Worm (Caenorhabditis elegans): ENCODE data around the gene C24A3.1.

The C24A3.1 gene

ce11 chrX:9045913-9046312, 47.0 kb downstream of the C24A3.1 start, which contains the start of gene prdm-14:
prdm-14 (plus strand) TSS chrX:9046213.
- no peak for TF ChIP-seq aly-1 (tag; optimal IDR thresholded peaks at IDR 0.05)
- TF ChIP-seq tbx-11 (GFP tag; IDR thresholded peaks at IDR 0.05), result no peak
- TF ChIP-seq B0310.2 (tag; optimal IDR thresholded peaks at IDR 0.05), result no peak
- no peak for TF ChIP-seq flt-1 (GFP tag; IDR thresholded peaks at IDR 0.05)
- no peak for TF ChIP-seq ama-1 (optimal IDR thresholded peaks at IDR 0.05)
- no peak for TF ChIP-seq tra-4 (tag; optimal IDR thresholded peaks at IDR 0.05)
- no peak for TF ChIP-seq ceh-36 (tag; optimal IDR thresholded peaks at IDR 0.05)
- no peak for TF ChIP-seq F13C5.2 (tag; optimal IDR thresholded peaks at IDR 0.05)
- TF ChIP-seq scrt-1 (GFP tag; IDR thresholded peaks at IDR 0.05), result no peak
- no peak for TF ChIP-seq pes-1 (GFP tag; IDR thresholded peaks at IDR 0.05)
- TF ChIP-seq hmg-4 (GFP tag; optimal IDR thresholded peaks at IDR 0.05), result no peak
- TF ChIP-seq sea-1 (GFP tag; conservative IDR thresholded peaks at IDR 0.05), result no peak
- no peak for TF ChIP-seq hnd-1 (tag; optimal IDR thresholded peaks at IDR 0.05)
- no peak for TF ChIP-seq hmbx-1 (tag; optimal IDR thresholded peaks at IDR 0.05)
- no peak for TF ChIP-seq tbx-37 (GFP tag; conservative IDR thresholded peaks at IDR 0.05)

- TF ChIP-seq F13C5.2 (tag; optimal IDR thresholded peaks at IDR 0.05), result no peak
- no peak for TF ChIP-seq aly-1 (tag; optimal IDR thresholded peaks at IDR 0.05)
- TF ChIP-seq ets-7 (tag; optimal IDR thresholded peaks at IDR 0.05), result no peak
- TF ChIP-seq tbx-37 (GFP tag; conservative IDR thresholded peaks at IDR 0.05), result no peak
- TF ChIP-seq ceh-13 (GFP tag; optimal IDR thresholded peaks at IDR 0.05), result no peak
- no peak for TF ChIP-seq tbx-11 (GFP tag; IDR thresholded peaks at IDR 0.05)
- no peak for TF ChIP-seq scrt-1 (GFP tag; IDR thresholded peaks at IDR 0.05)
- TF ChIP-seq sea-1 (GFP tag; conservative IDR thresholded peaks at IDR 0.05), result no peak
- no peak for TF ChIP-seq hmbx-1 (tag; optimal IDR thresholded peaks at IDR 0.05)
- TF ChIP-seq ama-1 (optimal IDR thresholded peaks at IDR 0.05), result no peak
- TF ChIP-seq ceh-36 (tag; optimal IDR thresholded peaks at IDR 0.05), result no peak
- TF ChIP-seq tra-4 (tag; optimal IDR thresholded peaks at IDR 0.05), result no peak
- no peak for TF ChIP-seq hmg-4 (GFP tag; optimal IDR thresholded peaks at IDR 0.05)
- no peak for TF ChIP-seq flt-1 (GFP tag; IDR thresholded peaks at IDR 0.05)
- no peak for TF ChIP-seq B0310.2 (tag; optimal IDR thresholded peaks at IDR 0.05)
- no peak for TF ChIP-seq hnd-1 (tag; optimal IDR thresholded peaks at IDR 0.05)
- no peak for TF ChIP-seq pes-1 (GFP tag; IDR thresholded peaks at IDR 0.05)
Measured at ce11 chrX:9048657-9049056, 49.8 kb downstream of the C24A3.1 start, which contains the start of gene F47E1.20. F47E1.20 (plus strand) TSS chrX:9048957.

- no peak for TF ChIP-seq tbx-37 (GFP tag; conservative IDR thresholded peaks at IDR 0.05)
- no peak for TF ChIP-seq ets-7 (tag; optimal IDR thresholded peaks at IDR 0.05)
- TF ChIP-seq tbx-11 (GFP tag; IDR thresholded peaks at IDR 0.05), result no peak
- TF ChIP-seq B0310.2 (tag; optimal IDR thresholded peaks at IDR 0.05), result no peak
- no peak for TF ChIP-seq hnd-1 (tag; optimal IDR thresholded peaks at IDR 0.05)
- no peak for TF ChIP-seq sea-1 (GFP tag; conservative IDR thresholded peaks at IDR 0.05)
- TF ChIP-seq F13C5.2 (tag; optimal IDR thresholded peaks at IDR 0.05), result no peak
- no peak for TF ChIP-seq tra-4 (tag; optimal IDR thresholded peaks at IDR 0.05)
- TF ChIP-seq ama-1 (optimal IDR thresholded peaks at IDR 0.05), result no peak
- no peak for TF ChIP-seq scrt-1 (GFP tag; IDR thresholded peaks at IDR 0.05)
- TF ChIP-seq pes-1 (GFP tag; IDR thresholded peaks at IDR 0.05), result no peak
Measured at ce11 chrX:9053426-9053825, 54.6 kb downstream of the C24A3.1 start.
